Worm (Caenorhabditis elegans) whole organism, late embryonic: Measurements from ENCODE around the gene pod-1.

Experiments used
- C38D4.7 ChIP-seq: fragments of 200-800 bp; sonication (Bioruptor generic); optimal IDR thresholded peaks from 2 replicates; lab custom pipeline; 2018; ENCODE audit warnings: mild to moderate bottlenecking, missing genetic modification characterization, moderate library complexity, missing compliant biosample characterization
- F13H6.1 ChIP-seq: sonication (generic microtip); optimal IDR thresholded peaks from 2 replicates; lab custom pipeline; 2016; ENCODE audit warnings: missing genetic modification characterization, missing compliant biosample characterization
- K02D7.2 ChIP-seq: sonication (generic microtip); optimal IDR thresholded peaks from 2 replicates; lab custom pipeline; 2017; ENCODE audit warnings: mild to moderate bottlenecking, missing genetic modification characterization, missing compliant biosample characterization
- Y22D7AL.16 ChIP-seq: sonication (generic microtip); optimal IDR thresholded peaks from 2 replicates; lab custom pipeline; 2016; ENCODE audit warnings: missing genetic modification characterization, missing compliant biosample characterization
- ama-1 ChIP-seq: fragments of 150-350 bp; optimal IDR thresholded peaks from 2 replicates; lab custom pipeline; 2014
- ceh-18 ChIP-seq: sonication (generic microtip); optimal IDR thresholded peaks from 2 replicates; lab custom pipeline; 2016; ENCODE audit warnings: missing genetic modification characterization, missing compliant biosample characterization
- ceh-19 ChIP-seq: fragments of 200-800 bp; sonication (Bioruptor generic); optimal IDR thresholded peaks from 2 replicates; lab custom pipeline; 2018; ENCODE audit warnings: mild to moderate bottlenecking, missing genetic modification characterization, missing compliant biosample characterization
- ceh-24 ChIP-seq: sonication (generic microtip); optimal IDR thresholded peaks from 2 replicates; lab custom pipeline; 2016; ENCODE audit warnings: mild to moderate bottlenecking, missing genetic modification characterization, missing compliant biosample characterization
- ceh-34 ChIP-seq: sonication (generic microtip); optimal IDR thresholded peaks from 2 replicates; lab custom pipeline; 2016; ENCODE audit warnings: mild to moderate bottlenecking, missing genetic modification characterization, missing compliant biosample characterization
- ceh-45 ChIP-seq: fragments of 200-800 bp; sonication (Bioruptor generic); IDR thresholded peaks from 2 replicates; pipeline ENCODE4 v1.3.6; 2022; ENCODE audit warnings: missing genetic modification reagents, missing genetic modification characterization, missing compliant biosample characterization
- ceh-48 ChIP-seq: sonication (generic microtip); optimal IDR thresholded peaks from 2 replicates; lab custom pipeline; 2016; ENCODE audit warnings: missing genetic modification characterization, inconsistent platforms, missing compliant biosample characterization
- ceh-6 ChIP-seq: fragments of 200-800 bp; sonication (Bioruptor generic); optimal IDR thresholded peaks from 2 replicates; lab custom pipeline; 2018; ENCODE audit warnings: mild to moderate bottlenecking, missing genetic modification characterization, missing compliant biosample characterization
- ceh-9 ChIP-seq: sonication (generic microtip); optimal IDR thresholded peaks from 2 replicates; lab custom pipeline; 2016; ENCODE audit warnings: mild to moderate bottlenecking, missing genetic modification characterization, inconsistent platforms, missing compliant biosample characterization
- elt-2 ChIP-seq: sonication (generic microtip); optimal IDR thresholded peaks from 2 replicates; lab custom pipeline; 2016; ENCODE audit warnings: missing genetic modification reagents, missing genetic modification characterization, missing compliant biosample characterization
- ets-4 ChIP-seq: sonication (generic microtip); optimal IDR thresholded peaks from 2 replicates; lab custom pipeline; 2016; ENCODE audit warnings: missing genetic modification characterization, missing compliant biosample characterization
- eyg-1 ChIP-seq: sonication (generic microtip); optimal IDR thresholded peaks from 2 replicates; lab custom pipeline; 2016; ENCODE audit warnings: missing genotype, missing genetic modification characterization, missing compliant biosample characterization
- fax-1 ChIP-seq: sonication (generic microtip); optimal IDR thresholded peaks from 2 replicates; lab custom pipeline; 2016; ENCODE audit warnings: missing genotype, missing genetic modification characterization, missing compliant biosample characterization
- fkh-10 ChIP-seq: fragments of 150-350 bp; optimal IDR thresholded peaks from 2 replicates; lab custom pipeline; 2014; ENCODE audit warnings: missing biosample characterization, missing genetic modification reagents, missing genetic modification characterization
- gmeb-2 ChIP-seq: sonication (generic microtip); optimal IDR thresholded peaks from 2 replicates; lab custom pipeline; 2016; ENCODE audit warnings: missing genetic modification characterization, inconsistent platforms, missing compliant biosample characterization
- hlh-15 ChIP-seq: sonication (generic microtip); optimal IDR thresholded peaks from 2 replicates; lab custom pipeline; 2016; ENCODE audit warnings: missing genetic modification characterization, missing compliant biosample characterization
- hlh-6 ChIP-seq: sonication (generic microtip); optimal IDR thresholded peaks from 2 replicates; lab custom pipeline; 2016; ENCODE audit warnings: missing genotype, missing genetic modification characterization, missing compliant biosample characterization
- hlh-8 ChIP-seq: sonication (generic microtip); optimal IDR thresholded peaks from 2 replicates; lab custom pipeline; 2016; ENCODE audit warnings: missing genotype, missing genetic modification characterization, missing compliant biosample characterization
- madf-2 ChIP-seq: sonication (generic microtip); optimal IDR thresholded peaks from 2 replicates; lab custom pipeline; 2017; ENCODE audit warnings: missing genetic modification characterization, missing compliant biosample characterization
- nfya-1 ChIP-seq: sonication (generic microtip); optimal IDR thresholded peaks from 2 replicates; lab custom pipeline; 2017; ENCODE audit warnings: missing genetic modification characterization, mild to moderate bottlenecking, missing compliant biosample characterization, antibody characterized with exemption, moderate library complexity
- nhr-232 ChIP-seq: sonication (generic microtip); optimal IDR thresholded peaks from 2 replicates; lab custom pipeline; 2016; ENCODE audit warnings: missing genetic modification characterization, missing compliant biosample characterization
- odd-2 ChIP-seq: sonication (generic microtip); optimal IDR thresholded peaks from 2 replicates; lab custom pipeline; 2017; ENCODE audit warnings: antibody characterized with exemption, mild to moderate bottlenecking, missing genetic modification characterization, missing compliant biosample characterization
- pax-1 ChIP-seq: fragments of 150-350 bp; optimal IDR thresholded peaks from 2 replicates; lab custom pipeline; 2014; ENCODE audit warnings: missing biosample characterization, missing genetic modification characterization
- pha-4 ChIP-seq: fragments of 150-350 bp; optimal IDR thresholded peaks from 2 replicates; lab custom pipeline; 2018; ENCODE audit warnings: missing biosample characterization, missing genetic modification reagents, missing genetic modification characterization
- pqm-1 ChIP-seq: sonication (generic microtip); optimal IDR thresholded peaks from 2 replicates; lab custom pipeline; 2016; ENCODE audit warnings: missing genetic modification characterization, missing compliant biosample characterization
- rnt-1 ChIP-seq: sonication (generic microtip); optimal IDR thresholded peaks from 2 replicates; lab custom pipeline; 2016; ENCODE audit warnings: missing genetic modification characterization, missing compliant biosample characterization
- sdc-2 ChIP-seq: sonication (generic microtip); optimal IDR thresholded peaks from 2 replicates; lab custom pipeline; 2016; ENCODE audit warnings: missing genotype, missing genetic modification characterization, missing compliant biosample characterization
- sox-2 ChIP-seq: fragments of 200-800 bp; sonication (Bioruptor generic); IDR thresholded peaks from 2 replicates; pipeline ENCODE4 v1.3.6; 2022; ENCODE audit warnings: missing genetic modification reagents, missing genetic modification characterization, missing compliant biosample characterization
- sox-4 ChIP-seq: sonication (generic microtip); optimal IDR thresholded peaks from 2 replicates; lab custom pipeline; 2017; ENCODE audit warnings: mild to moderate bottlenecking, missing genetic modification characterization, inconsistent platforms, missing compliant biosample characterization
- syd-9 ChIP-seq: sonication (generic microtip); optimal IDR thresholded peaks from 2 replicates; lab custom pipeline; 2016; ENCODE audit warnings: mild to moderate bottlenecking, missing genetic modification characterization, moderate library complexity, missing compliant biosample characterization
- ttx-3 ChIP-seq: sonication (generic microtip); optimal IDR thresholded peaks from 2 replicates; lab custom pipeline; 2016; ENCODE audit warnings: missing genetic modification reagents, missing genetic modification characterization, missing compliant biosample characterization
- unc-3 ChIP-seq, 2 experiments: fragments of 200-800 bp in 1 of 2; sonication (Bioruptor generic) in 1 of 2; sonication (generic microtip) in 1 of 2; conservative IDR thresholded peaks in 1 of 2; optimal IDR thresholded peaks in 1 of 2; 2 replicates each; pipeline versions ENCODE4 v1.3.6 to Lab custom; 2016 to 2022; ENCODE audit warnings: missing compliant biosample characterization in 2 of 2, missing genetic modification characterization in 2 of 2, missing genetic modification reagents in 1 of 2
- unc-42 ChIP-seq: sonication (generic microtip); optimal IDR thresholded peaks from 2 replicates; lab custom pipeline; 2016; ENCODE audit warnings: missing genotype, missing genetic modification characterization, missing compliant biosample characterization
- unc-86 ChIP-seq: sonication (generic microtip); optimal IDR thresholded peaks from 2 replicates; lab custom pipeline; 2016; ENCODE audit warnings: missing genetic modification characterization, missing compliant biosample characterization
- zip-5 ChIP-seq: sonication (generic microtip); optimal IDR thresholded peaks from 2 replicates; lab custom pipeline; 2016; ENCODE audit warnings: missing genetic modification characterization, missing compliant biosample characterization
- ztf-16 ChIP-seq: sonication (generic microtip); optimal IDR thresholded peaks from 2 replicates; lab custom pipeline; 2017; ENCODE audit warnings: missing genetic modification characterization, missing compliant biosample characterization

Gene pod-1

DNA sequence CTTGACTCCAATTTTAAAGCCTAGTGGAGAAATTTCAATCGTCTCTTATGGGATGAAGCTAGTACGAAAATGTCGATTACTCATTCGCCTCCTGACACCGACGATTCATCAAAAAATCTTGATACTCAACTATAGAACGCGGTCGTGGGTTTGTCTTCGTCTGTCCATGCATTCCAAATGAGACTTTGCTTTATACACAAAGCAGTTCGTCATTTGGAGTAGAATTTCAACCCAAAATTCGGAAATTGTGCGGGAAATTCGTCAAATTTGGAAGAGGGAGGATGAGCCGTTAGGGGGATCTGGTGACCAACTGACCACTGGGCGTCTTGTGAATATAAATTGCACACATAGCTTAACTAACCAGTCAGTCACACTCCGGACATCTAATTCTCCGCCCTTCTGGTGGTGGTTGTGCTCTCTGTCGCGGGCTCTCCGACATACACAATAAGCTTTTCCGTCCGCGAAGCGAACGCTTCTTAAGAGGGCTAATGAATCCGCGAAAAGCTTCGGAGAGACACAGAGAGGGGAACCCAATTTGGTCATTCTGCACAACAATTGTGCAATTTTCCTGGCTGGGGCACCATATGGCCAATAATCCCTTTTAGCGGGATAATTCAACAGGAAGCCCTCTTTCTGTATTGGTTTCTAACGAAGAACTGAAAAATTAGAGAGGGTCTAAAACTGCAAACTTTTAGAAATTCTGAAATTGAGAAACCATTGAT is 1.4 kb upstream of the pod-1 start:
- TF ChIP-seq ceh-45 (GFP tag; lab: Robert Waterston, UW) (0 out of 2 replicates have a peak, but pooled peaks have one; percentile 19), unc-42 (tag; lab: Kevin White, UChicago) (peak; percentile 90), nhr-232 (tag; lab: Kevin White, UChicago) (no peak), ceh-19 (GFP tag; lab: Kevin White, UChicago) (peak; percentile 34), gmeb-2 (tag; lab: Kevin White, UChicago) (no peak), sox-4 (tag; lab: Kevin White, UChicago) (peak; percentile 7), ama-1 (lab: Kevin White, UChicago) (no peak), ceh-34 (peak; percentile 24)

ce11 chrIII:13518437-13518836 is 5.5 kb downstream of the pod-1 start:
- TF ChIP-seq hlh-6 (tag; lab: Kevin White, UChicago) (no peak), ztf-16 (tag; lab: Kevin White, UChicago) (no peak), hlh-15 (tag; lab: Kevin White, UChicago) (no peak), ttx-3 (tag; lab: Kevin White, UChicago) (no peak), rnt-1 (no peak), ceh-24 (no peak), eyg-1 (tag; lab: Kevin White, UChicago) (no peak), gmeb-2 (tag; lab: Kevin White, UChicago) (no peak), pha-4 (tag; lab: Kevin White, UChicago) (no peak), sox-4 (tag; lab: Kevin White, UChicago) (no peak), pax-1 (tag; lab: Kevin White, UChicago) (no peak), ceh-6 (no peak), elt-2 (tag; lab: Kevin White, UChicago) (no peak), Y22D7AL.16 (tag; lab: Kevin White, UChicago) (no peak)

- TF ChIP-seq ceh-18 (tag; lab: Kevin White, UChicago) = no peak
- no peak for TF ChIP-seq unc-3 (GFP tag; conservative IDR thresholded peaks at IDR 0.05; lab: Robert Waterston, UW)
- no peak for TF ChIP-seq unc-3 (tag; optimal IDR thresholded peaks at IDR 0.05; lab: Kevin White, UChicago)
- no peak for TF ChIP-seq F13H6.1 (tag; lab: Kevin White, UChicago)
- TF ChIP-seq sox-2 (GFP tag; lab: Robert Waterston, UW) = no peak
- TF ChIP-seq ttx-3 (tag; lab: Kevin White, UChicago) = no peak
- TF ChIP-seq ceh-19 (GFP tag; lab: Kevin White, UChicago) = no peak
- TF ChIP-seq ceh-24 = no peak
- TF ChIP-seq eyg-1 (tag; lab: Kevin White, UChicago) = no peak
- TF ChIP-seq pqm-1 (tag; lab: Kevin White, UChicago) = no peak
- TF ChIP-seq odd-2 (tag; lab: Kevin White, UChicago) = no peak
- no peak for TF ChIP-seq ets-4 (tag; lab: Kevin White, UChicago)
- no peak for TF ChIP-seq ceh-6
- TF ChIP-seq unc-42 (tag; lab: Kevin White, UChicago) = no peak
- no peak for TF ChIP-seq syd-9 (tag; lab: Kevin White, UChicago)
- no peak for TF ChIP-seq ceh-48
- TF ChIP-seq ceh-9 (tag; lab: Kevin White, UChicago) = no peak
- no peak for TF ChIP-seq hlh-8
Measured at ce11 chrIII:13514470-13514869, 9.5 kb downstream of the pod-1 start, which contains the start of gene mlh-1. TSS of gene mlh-1 (minus strand) at chrIII:13514570.

DNA sequence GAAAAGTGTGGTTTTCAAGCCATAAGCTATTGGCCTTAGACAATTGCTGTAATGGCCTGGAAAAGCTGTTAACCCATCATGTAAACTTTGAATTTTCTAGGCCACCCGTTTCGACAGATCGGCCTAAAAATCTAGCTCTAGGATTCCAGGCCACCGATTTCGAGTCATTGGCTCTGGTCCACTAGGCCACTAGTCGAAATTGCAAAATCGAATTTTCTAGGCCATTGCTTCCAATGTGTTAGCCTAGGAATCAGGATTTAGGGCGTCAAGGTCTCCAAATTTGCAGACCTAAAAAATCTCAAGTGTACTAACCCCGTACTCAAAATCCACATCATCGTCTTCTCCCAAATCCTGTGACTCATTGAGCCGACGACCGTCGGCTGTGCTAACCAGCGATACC is 13.2 kb downstream of the pod-1 start:
- no peak for TF ChIP-seq nfya-1 (tag; lab: Kevin White, UChicago)
- no peak for TF ChIP-seq ceh-18 (tag; lab: Kevin White, UChicago)
- no peak for TF ChIP-seq madf-2 (tag; lab: Kevin White, UChicago)
- no peak for TF ChIP-seq fax-1 (tag; lab: Kevin White, UChicago)
- no peak for TF ChIP-seq nhr-232 (tag; lab: Kevin White, UChicago)
- no peak for TF ChIP-seq C38D4.7 (GFP tag; lab: Kevin White, UChicago)
- TF ChIP-seq unc-86 (tag; lab: Kevin White, UChicago) = no peak
- TF ChIP-seq sdc-2 = no peak
- no peak for TF ChIP-seq zip-5 (tag; lab: Kevin White, UChicago)
- TF ChIP-seq fkh-10 (GFP tag; lab: Kevin White, UChicago) = no peak
- no peak for TF ChIP-seq K02D7.2 (tag; lab: Kevin White, UChicago)
- TF ChIP-seq ztf-16 (tag; lab: Kevin White, UChicago) = no peak
- TF ChIP-seq ets-4 (tag; lab: Kevin White, UChicago) = no peak
- no peak for TF ChIP-seq hlh-8
